Worm (Caenorhabditis elegans) whole organism, early embryonic: ENCODE data around the gene nhr-283.

Source experiments
- B0310.2 ChIP-seq: sonication (generic microtip); optimal IDR thresholded peaks from 2 replicates; lab custom pipeline; 2016; ENCODE audit warnings: mild to moderate bottlenecking, missing genetic modification characterization, missing compliant biosample characterization
- F13C5.2 ChIP-seq: sonication (generic microtip); optimal IDR thresholded peaks from 2 replicates; lab custom pipeline; 2017; ENCODE audit warnings: mild to moderate bottlenecking, missing genetic modification characterization, inconsistent platforms, missing compliant biosample characterization
- aly-1 ChIP-seq: sonication (generic microtip); optimal IDR thresholded peaks from 2 replicates; lab custom pipeline; 2016; ENCODE audit warnings: missing genetic modification characterization, missing compliant biosample characterization
- ama-1 ChIP-seq: fragments of 150-350 bp; optimal IDR thresholded peaks from 2 replicates; lab custom pipeline; 2014
- ceh-13 ChIP-seq: fragments of 200-800 bp; sonication (Bioruptor generic); optimal IDR thresholded peaks from 2 replicates; lab custom pipeline; 2018; ENCODE audit warnings: mild to moderate bottlenecking, missing genetic modification characterization, missing compliant biosample characterization
- ets-7 ChIP-seq: sonication (generic microtip); optimal IDR thresholded peaks from 2 replicates; lab custom pipeline; 2016; ENCODE audit warnings: missing genotype, missing genetic modification characterization, missing compliant biosample characterization
- flt-1 ChIP-seq: fragments of 200-800 bp; sonication (Bioruptor generic); IDR thresholded peaks from 2 replicates; pipeline ENCODE4 v1.3.6; 2022; ENCODE audit warnings: missing genetic modification characterization, missing compliant biosample characterization
- hmbx-1 ChIP-seq: sonication (generic microtip); optimal IDR thresholded peaks from 2 replicates; lab custom pipeline; 2016; ENCODE audit warnings: mild to moderate bottlenecking, missing genetic modification characterization, missing compliant biosample characterization
- scrt-1 ChIP-seq: fragments of 200-800 bp; sonication (Bioruptor generic); IDR thresholded peaks from 2 replicates; pipeline ENCODE4 v1.3.6; 2022; ENCODE audit warnings: missing genetic modification characterization, missing compliant biosample characterization
- sea-1 ChIP-seq: fragments of 200-800 bp; sonication (Bioruptor generic); conservative IDR thresholded peaks from 2 replicates; pipeline ENCODE4 v1.3.6; 2022; ENCODE audit warnings: missing genetic modification characterization, missing compliant biosample characterization
- tbx-37 ChIP-seq: fragments of 200-800 bp; sonication (Bioruptor generic); conservative IDR thresholded peaks from 2 replicates; pipeline ENCODE4 v1.3.6; 2022; ENCODE audit warnings: missing genetic modification reagents, missing genetic modification characterization, missing compliant biosample characterization
- tra-4 ChIP-seq: sonication (generic microtip); optimal IDR thresholded peaks from 2 replicates; lab custom pipeline; 2017; ENCODE audit warnings: missing genetic modification characterization, missing compliant biosample characterization

ce11 chrV:15733568-15733967 is 43.0 kb downstream of the nhr-283 start, which contains the start of gene T23D5.3:
- TF ChIP-seq ama-1 (lab: Kevin White, UChicago) (no peak), flt-1 (GFP tag; lab: Robert Waterston, UW) (no peak), B0310.2 (tag; lab: Kevin White, UChicago) (no peak), F13C5.2 (tag; lab: Kevin White, UChicago) (no peak), hmbx-1 (no peak), ets-7 (tag; lab: Kevin White, UChicago) (no peak), ceh-13 (no peak), aly-1 (tag; lab: Kevin White, UChicago) (no peak), scrt-1 (no peak), tbx-37 (GFP tag; lab: Robert Waterston, UW) (no peak), tra-4 (tag; lab: Kevin White, UChicago) (no peak), sea-1 (GFP tag; lab: Robert Waterston, UW) (no peak)
